Worm (Caenorhabditis elegans) whole organism, young adult: ENCODE data around the gene ttr-15.

Experiments
- C17E4.6 ChIP-seq: fragments of 200-800 bp; sonication (Bioruptor generic); IDR thresholded peaks from 2 replicates; pipeline ENCODE4 v1.3.6; 2022; ENCODE audit warnings: missing genetic modification reagents, missing genetic modification characterization, missing compliant biosample characterization
- D2030.7 ChIP-seq: fragments of 200-800 bp; sonication (Bioruptor generic); IDR thresholded peaks from 2 replicates; pipeline ENCODE4 v1.3.6; 2022; ENCODE audit warnings: missing genetic modification reagents, missing genetic modification characterization, missing compliant biosample characterization
- F23B12.7 ChIP-seq: sonication (generic microtip); optimal IDR thresholded peaks from 2 replicates; lab custom pipeline; 2017; ENCODE audit warnings: missing genetic modification characterization, mild to moderate bottlenecking, missing compliant biosample characterization, antibody characterized with exemption, moderate library complexity; ENCODE audit not compliant: insufficient read depth
- F33H1.4 ChIP-seq: fragments of 200-800 bp; sonication (Bioruptor generic); IDR thresholded peaks from 2 replicates; pipeline ENCODE4 v1.3.6; 2022; ENCODE audit warnings: missing genetic modification reagents, missing genetic modification characterization, missing compliant biosample characterization
- F57C9.4 ChIP-seq: sonication (generic microtip); optimal IDR thresholded peaks from 2 replicates; lab custom pipeline; 2017; ENCODE audit warnings: mild to moderate bottlenecking, missing genetic modification characterization, missing compliant biosample characterization
- K11D2.4 ChIP-seq: fragments of 200-800 bp; sonication (Bioruptor generic); IDR thresholded peaks from 2 replicates; pipeline ENCODE4 v1.3.6; 2022; ENCODE audit warnings: missing genetic modification reagents, missing genetic modification characterization, missing compliant biosample characterization
- K12H6.12 ChIP-seq: fragments of 200-800 bp; sonication (Bioruptor generic); optimal IDR thresholded peaks from 2 replicates; lab custom pipeline; 2018; ENCODE audit warnings: mild to moderate bottlenecking, missing genetic modification characterization, missing compliant biosample characterization
- Y53F4B.3 ChIP-seq: fragments of 200-800 bp; sonication (Bioruptor generic); IDR thresholded peaks from 2 replicates; pipeline ENCODE4 v1.3.6; 2022; ENCODE audit warnings: missing genetic modification reagents, missing genetic modification characterization, missing compliant biosample characterization
- Y67H2A.10 ChIP-seq: fragments of 200-800 bp; sonication (Bioruptor generic); conservative IDR thresholded peaks from 2 replicates; pipeline ENCODE4 v1.3.6; 2022; ENCODE audit warnings: missing genetic modification reagents, missing genetic modification characterization, missing compliant biosample characterization
- aptf-3 ChIP-seq: fragments of 200-800 bp; sonication (Bioruptor generic); IDR thresholded peaks from 2 replicates; pipeline ENCODE4 v1.3.6; 2022; ENCODE audit warnings: missing genetic modification characterization, missing compliant biosample characterization
- atf-7 ChIP-seq: sonication (generic microtip); optimal IDR thresholded peaks from 2 replicates; lab custom pipeline; 2017; ENCODE audit warnings: mild to moderate bottlenecking, missing genetic modification characterization, missing compliant biosample characterization
- attf-3 ChIP-seq: fragments of 200-800 bp; sonication (Bioruptor generic); conservative IDR thresholded peaks from 2 replicates; pipeline ENCODE4 v1.3.6; 2022; ENCODE audit warnings: missing genetic modification reagents, missing genetic modification characterization, missing compliant biosample characterization
- ccch-3 ChIP-seq: fragments of 200-800 bp; sonication (Bioruptor generic); optimal IDR thresholded peaks from 2 replicates; lab custom pipeline; 2018; ENCODE audit warnings: mild to moderate bottlenecking, missing genetic modification characterization, missing compliant biosample characterization
- cebp-1 ChIP-seq, 2 experiments: fragments of 200-800 bp in 1 of 2; sonication (Bioruptor generic) in 1 of 2; sonication (generic microtip) in 1 of 2; IDR thresholded peaks in 1 of 2; optimal IDR thresholded peaks in 1 of 2; 2 replicates each; pipeline versions ENCODE4 v1.3.6 to Lab custom; 2017 to 2022; ENCODE audit warnings: missing compliant biosample characterization in 2 of 2, missing genetic modification characterization in 2 of 2, mild to moderate bottlenecking in 1 of 2, missing genetic modification reagents in 1 of 2, moderate library complexity in 1 of 2
- ceh-27 ChIP-seq: fragments of 200-800 bp; sonication (Bioruptor generic); optimal IDR thresholded peaks from 2 replicates; lab custom pipeline; 2018; ENCODE audit warnings: mild to moderate bottlenecking, missing genetic modification characterization, moderate library complexity, missing compliant biosample characterization
- dpl-1 ChIP-seq: fragments of 150-350 bp; optimal IDR thresholded peaks from 2 replicates; lab custom pipeline; 2014; ENCODE audit warnings: missing biosample characterization, missing genetic modification reagents, missing genetic modification characterization
- egl-44 ChIP-seq: fragments of 200-800 bp; sonication (Bioruptor generic); IDR thresholded peaks from 2 replicates; pipeline ENCODE4 v1.3.6; 2022; ENCODE audit warnings: missing genetic modification reagents, missing genetic modification characterization, missing compliant biosample characterization
- ets-4 ChIP-seq: fragments of 200-800 bp; sonication (Bioruptor generic); optimal IDR thresholded peaks from 2 replicates; lab custom pipeline; 2018; ENCODE audit warnings: mild to moderate bottlenecking, missing genetic modification characterization, missing compliant biosample characterization
- hlh-12 ChIP-seq: sonication (generic microtip); optimal IDR thresholded peaks from 2 replicates; lab custom pipeline; 2016; ENCODE audit warnings: missing genetic modification characterization, missing compliant biosample characterization
- hmg-1.2 ChIP-seq: fragments of 200-800 bp; sonication (Bioruptor generic); IDR thresholded peaks from 2 replicates; pipeline ENCODE4 v1.3.6; 2022; ENCODE audit warnings: missing genetic modification reagents, missing genetic modification characterization, missing compliant biosample characterization
- hsf-1 ChIP-seq: fragments of 200-800 bp; sonication (Bioruptor generic); IDR thresholded peaks from 2 replicates; pipeline ENCODE4 v1.3.6; 2022; ENCODE audit warnings: missing genetic modification reagents, missing genetic modification characterization, missing compliant biosample characterization
- lsl-1 ChIP-seq: fragments of 200-800 bp; sonication (Bioruptor generic); optimal IDR thresholded peaks from 2 replicates; lab custom pipeline; 2018; ENCODE audit warnings: mild to moderate bottlenecking, missing genetic modification characterization, moderate library complexity, missing compliant biosample characterization
- nfya-2 ChIP-seq: fragments of 200-800 bp; sonication (Bioruptor generic); IDR thresholded peaks from 2 replicates; pipeline ENCODE4 v1.3.6; 2022; ENCODE audit warnings: missing genetic modification reagents, missing genetic modification characterization, missing compliant biosample characterization
- nhr-179 ChIP-seq: sonication (generic microtip); optimal IDR thresholded peaks from 2 replicates; lab custom pipeline; 2016; ENCODE audit warnings: mild to moderate bottlenecking, missing genetic modification characterization, missing compliant biosample characterization
- nhr-90 ChIP-seq: sonication (generic microtip); optimal IDR thresholded peaks from 2 replicates; lab custom pipeline; 2016; ENCODE audit warnings: missing genotype, mild to moderate bottlenecking, missing genetic modification characterization, missing compliant biosample characterization
- pha-4 ChIP-seq: fragments of 150-350 bp; sonication (generic microtip); optimal IDR thresholded peaks from 2 replicates; lab custom pipeline; 2014; ENCODE audit warnings: missing biosample characterization, missing genetic modification reagents, missing genetic modification characterization
- sdz-38 ChIP-seq: sonication (generic microtip); optimal IDR thresholded peaks from 2 replicates; lab custom pipeline; 2016; ENCODE audit warnings: missing genotype, missing genetic modification characterization, missing compliant biosample characterization
- ztf-25 ChIP-seq: fragments of 200-800 bp; sonication (Bioruptor generic); IDR thresholded peaks from 2 replicates; pipeline ENCODE4 v1.3.6; 2022; ENCODE audit warnings: missing genetic modification reagents, missing genetic modification characterization, missing compliant biosample characterization
- ztf-28 ChIP-seq: fragments of 200-800 bp; sonication (Bioruptor generic); IDR thresholded peaks from 2 replicates; pipeline ENCODE4 v1.3.6; 2022; ENCODE audit warnings: missing genetic modification reagents, missing genetic modification characterization, missing compliant biosample characterization

The ttr-15 gene

DNA sequence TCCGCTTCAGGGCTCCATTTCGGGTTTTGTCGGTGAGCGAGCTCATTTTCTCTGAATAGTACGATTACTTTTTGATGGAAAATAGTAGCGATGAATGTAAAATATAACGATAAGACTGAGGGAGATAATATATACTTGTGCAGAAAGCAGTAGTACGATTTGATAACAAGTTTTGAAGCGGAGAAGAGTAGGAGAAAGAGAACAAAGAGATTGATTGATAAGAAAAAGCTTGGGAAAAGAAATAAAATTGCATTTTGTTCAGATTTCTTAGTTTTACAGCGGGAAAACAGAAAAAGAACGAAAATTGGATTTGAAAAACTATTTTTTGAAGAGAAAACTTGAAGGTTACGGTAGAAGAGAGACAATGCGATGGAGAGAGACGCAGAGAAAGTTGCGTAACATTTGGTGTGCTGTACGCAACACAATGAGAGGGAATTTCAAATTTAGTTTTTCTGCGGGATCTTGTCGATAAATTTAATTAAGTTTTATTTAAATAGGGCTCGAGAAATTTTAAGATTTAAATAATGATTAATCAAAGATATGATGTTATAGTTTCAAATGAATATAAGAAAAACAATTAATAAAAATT lies 20.0 kb downstream of the ttr-15 start, which contains the start of gene umps-1 (continued):
- TF ChIP-seq dpl-1 (GFP tag; lab: Kevin White, UChicago) (peak; percentile 70), cebp-1 (GFP tag; IDR thresholded peaks at IDR 0.05; lab: Robert Waterston, UW) (no peak), cebp-1 (tag; optimal IDR thresholded peaks at IDR 0.05; lab: Kevin White, UChicago) (peak; percentile 76), lsl-1 (GFP tag; lab: Kevin White, UChicago) (peak; percentile 77)

DNA sequence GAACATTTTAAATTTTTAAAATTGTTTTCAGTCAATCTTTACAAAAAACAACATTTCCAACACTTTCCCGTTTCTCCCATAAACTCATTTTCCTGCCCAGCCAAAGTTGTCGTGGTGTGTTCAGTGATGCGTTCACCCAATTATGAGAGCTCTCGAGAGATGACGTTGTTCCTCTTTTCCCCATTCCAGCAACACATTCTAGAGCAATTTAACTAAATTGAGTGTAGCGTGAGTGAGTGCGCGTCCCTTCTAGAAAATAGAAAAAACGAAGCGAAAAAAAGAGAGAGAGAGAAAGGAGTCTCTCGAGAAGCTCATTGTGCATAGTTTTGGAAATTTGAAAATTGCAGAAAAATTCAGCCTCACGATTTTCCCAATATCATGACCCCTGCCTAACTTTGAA lies 21.1 kb downstream of the ttr-15 start:
- peak; percentile 35 for TF ChIP-seq ceh-27
- TF ChIP-seq ccch-3 (GFP tag; lab: Kevin White, UChicago) = no peak

DNA sequence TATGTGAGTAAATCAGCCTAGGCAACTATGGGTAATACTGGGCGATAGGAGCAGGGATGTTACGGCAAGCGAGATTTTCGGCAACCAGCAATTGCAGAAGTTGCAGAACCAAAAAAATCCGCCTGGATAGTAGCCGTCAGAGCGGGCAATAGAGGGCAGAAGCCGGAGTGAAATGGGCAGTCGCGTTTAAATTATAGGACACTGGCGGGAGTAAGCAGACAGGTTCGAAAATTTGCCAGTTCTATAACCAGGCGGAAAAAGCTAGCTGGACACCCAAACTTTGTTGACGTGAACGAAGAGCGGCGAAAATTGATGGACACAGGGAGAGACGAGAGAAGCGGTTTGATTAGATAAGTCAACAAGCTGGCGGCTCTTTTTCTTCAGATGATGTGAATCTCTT lies 22.3 kb downstream of the ttr-15 start:
- TF ChIP-seq D2030.7 (GFP tag; lab: Robert Waterston, UW) (no peak), hsf-1 (GFP tag; lab: Robert Waterston, UW) (no peak), ztf-25 (GFP tag; lab: Robert Waterston, UW) (no peak), nhr-179 (tag; lab: Kevin White, UChicago) (no peak), F57C9.4 (tag; lab: Kevin White, UChicago) (no peak), F23B12.7 (no peak), hmg-1.2 (GFP tag; lab: Robert Waterston, UW) (no peak), atf-7 (tag; lab: Kevin White, UChicago) (no peak), nhr-90 (no peak), ztf-28 (no peak), attf-3 (GFP tag; lab: Robert Waterston, UW) (no peak), K11D2.4 (no peak), pha-4 (no peak), ets-4 (GFP tag; lab: Kevin White, UChicago) (no peak)

DNA sequence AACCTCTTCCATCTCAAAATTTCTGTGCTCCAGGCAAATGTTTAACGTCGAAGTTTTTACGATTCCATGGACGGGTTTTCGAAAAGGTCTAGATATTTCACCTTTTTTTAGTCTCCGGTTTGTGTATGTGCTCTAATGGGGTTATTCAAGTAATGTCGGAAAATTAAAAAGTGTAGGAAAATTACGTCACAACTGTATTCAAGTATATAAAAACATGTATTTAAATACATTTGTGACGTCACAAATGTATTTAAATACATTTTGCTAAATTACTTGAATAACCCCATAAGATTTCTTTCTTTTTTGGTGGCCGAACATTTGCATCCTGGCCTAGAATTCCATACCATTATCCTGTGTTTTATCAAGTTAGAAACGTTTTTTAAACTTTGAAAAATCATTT lies 23.8 kb downstream of the ttr-15 start:
- TF ChIP-seq F33H1.4 (GFP tag; lab: Robert Waterston, UW) (no peak), aptf-3 (no peak), C17E4.6 (GFP tag; lab: Robert Waterston, UW) (no peak)

DNA sequence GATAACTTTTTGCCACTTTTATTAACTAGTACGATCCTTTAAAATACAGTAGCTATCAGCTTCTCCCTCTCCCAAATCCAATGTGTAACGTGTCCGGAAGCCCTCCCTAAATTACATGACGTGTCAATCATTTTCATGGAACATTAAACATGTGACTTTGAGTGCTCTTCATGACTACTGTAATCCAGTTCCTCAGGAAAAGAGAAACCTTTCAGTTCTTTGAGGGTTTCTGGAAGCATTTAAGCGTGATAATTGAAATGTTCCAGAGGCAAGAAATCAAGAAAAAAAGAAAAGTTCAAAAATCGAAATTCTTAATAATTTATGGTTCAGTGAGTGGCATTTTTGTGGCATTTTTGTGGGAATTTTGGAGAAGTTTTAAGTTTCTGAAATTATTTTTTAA lies 25.3 kb downstream of the ttr-15 start:
- TF ChIP-seq egl-44 (GFP tag; lab: Robert Waterston, UW) (no peak), ztf-28 (no peak), sdz-38 (tag; lab: Kevin White, UChicago) (no peak), Y53F4B.3 (no peak), Y67H2A.10 (GFP tag; lab: Robert Waterston, UW) (no peak)

DNA sequence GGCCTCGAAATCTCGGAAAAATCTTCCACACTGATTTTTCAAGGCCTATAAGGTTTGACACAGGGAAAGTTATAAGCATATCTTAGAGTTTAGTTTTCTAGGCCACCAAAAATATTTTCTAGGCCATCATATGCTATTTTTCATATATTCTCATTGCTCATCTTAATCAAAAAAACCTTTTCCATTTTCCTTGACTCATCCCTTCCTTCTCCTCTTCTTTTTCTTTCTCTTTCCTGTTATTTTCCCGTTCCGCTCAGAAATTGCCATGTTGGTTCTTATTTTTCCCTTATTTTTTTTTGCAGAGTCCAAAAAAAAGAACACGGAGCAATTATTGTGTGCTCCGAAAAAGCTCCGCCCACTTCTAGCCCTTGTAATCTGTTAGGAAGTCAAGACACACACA lies 27.0 kb downstream of the ttr-15 start, which contains the start of gene tbc-8:
tbc-8 (plus strand) TSS at position 301 of the 400 bp plus-strand sequence.
- TF ChIP-seq K12H6.12 (tag; lab: Kevin White, UChicago) (no peak), hlh-12 (tag; lab: Kevin White, UChicago) (no peak)

DNA sequence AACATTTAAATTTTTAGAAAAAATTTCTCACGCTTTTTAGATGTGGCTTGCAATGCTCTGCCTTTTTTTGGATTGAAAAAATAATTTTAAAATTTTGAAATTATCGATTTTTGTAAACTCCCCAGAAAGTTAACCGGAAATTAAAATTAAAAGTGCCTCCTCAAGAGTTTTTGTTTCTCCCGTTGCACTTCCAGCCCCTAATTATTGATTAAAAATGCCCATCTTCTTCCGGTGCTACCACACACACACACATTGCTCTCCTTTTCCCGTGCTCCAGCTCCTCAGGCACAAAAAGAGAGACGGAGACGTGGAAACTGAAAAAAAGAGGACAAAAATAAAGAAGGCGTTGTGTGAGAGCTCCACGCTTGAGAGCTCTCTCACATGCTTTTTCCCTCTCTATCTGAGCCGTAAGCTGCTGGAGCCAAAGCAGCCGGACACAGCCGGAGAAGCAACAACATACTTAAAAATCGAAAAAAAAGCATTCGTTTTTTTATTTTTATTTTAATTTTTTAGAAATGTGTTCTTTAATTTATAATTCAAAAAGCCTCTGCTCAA lies 29.8 kb downstream of the ttr-15 start:
- TF ChIP-seq ceh-27 (peak; percentile 4), K12H6.12 (tag; lab: Kevin White, UChicago) (peak; percentile 44), nfya-2 (GFP tag; lab: Robert Waterston, UW) (no peak)
